Fruit fly (Drosophila melanogaster) S2 (cell line): ENCODE results near the gene CG13625.

Experiments
- CG8478 ChIP-seq: fragments of >200 bp; optimal IDR thresholded peaks from 2 replicates; lab custom pipeline; 2018
- CTCF ChIP-seq, 2 experiments: fragments of >200 bp; optimal IDR thresholded peaks; 2 replicates each; lab custom pipeline; 2018

CG13625 gene

DNA sequence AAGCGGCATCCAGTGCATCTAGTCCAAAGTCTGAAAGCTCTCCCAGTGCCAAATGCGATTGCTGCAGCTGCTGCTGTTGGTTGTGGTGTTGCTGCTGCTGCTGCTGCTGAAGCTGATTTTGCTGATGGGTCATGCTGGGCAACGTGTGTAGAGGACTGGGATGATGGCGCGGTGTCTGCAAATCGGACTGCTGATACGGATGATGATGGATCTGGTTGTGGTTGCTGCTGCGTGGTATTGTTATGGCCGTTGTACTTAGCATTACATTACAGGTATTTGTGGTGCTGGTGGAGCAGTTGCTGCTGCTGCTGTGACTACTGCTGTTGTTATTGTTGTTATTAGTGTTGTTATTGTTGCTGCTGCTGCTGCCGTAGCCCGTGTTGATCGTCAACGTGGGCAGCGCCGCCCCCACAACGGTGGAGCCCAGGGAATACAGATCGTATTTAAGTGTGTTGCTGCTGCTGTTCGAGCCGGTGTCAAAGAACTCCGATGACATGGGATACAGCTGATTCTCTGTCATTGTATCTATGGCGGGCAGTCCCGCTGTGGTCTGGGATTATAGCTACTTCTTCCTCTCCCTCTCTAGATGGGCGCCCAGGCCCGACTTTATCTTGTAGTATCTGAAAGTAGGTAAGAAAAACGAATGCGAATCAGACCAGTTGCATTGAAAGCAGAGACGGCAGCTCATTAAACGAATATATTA lies 22.5 kb downstream of the CG13625 start:
- TF ChIP-seq CG8478 (lab: Kevin White, UChicago) (no peak), CTCF (optimal IDR thresholded peaks at IDR 0.05; lab: Kevin White, UChicago) (no peak)

DNA sequence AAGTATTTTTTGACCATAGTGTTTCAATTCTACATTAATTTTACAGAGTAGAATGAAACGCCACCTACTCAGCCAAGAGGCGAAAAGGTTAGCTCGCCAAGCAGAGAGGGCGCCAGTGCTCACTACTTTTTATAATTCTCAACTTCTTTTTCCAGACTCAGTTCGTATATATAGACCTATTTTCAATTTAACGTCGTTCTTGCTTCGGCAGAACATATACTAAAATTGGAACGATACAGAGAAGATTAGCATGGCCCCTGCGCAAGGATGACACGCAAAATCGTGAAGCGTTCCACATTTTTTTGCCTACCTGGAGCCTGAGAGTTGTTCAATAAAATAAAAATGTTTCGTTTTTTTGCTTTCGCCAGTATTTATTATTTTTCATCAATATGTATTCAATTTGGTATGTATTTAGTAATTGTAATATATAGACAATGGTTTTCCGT lies 27.9 kb downstream of the CG13625 start:
- TF ChIP-seq CG8478 (lab: Kevin White, UChicago) = no peak
- peak; percentile 90 to 98 for TF ChIP-seq CTCF (optimal IDR thresholded peaks at IDR 0.05; lab: Kevin White, UChicago)

DNA sequence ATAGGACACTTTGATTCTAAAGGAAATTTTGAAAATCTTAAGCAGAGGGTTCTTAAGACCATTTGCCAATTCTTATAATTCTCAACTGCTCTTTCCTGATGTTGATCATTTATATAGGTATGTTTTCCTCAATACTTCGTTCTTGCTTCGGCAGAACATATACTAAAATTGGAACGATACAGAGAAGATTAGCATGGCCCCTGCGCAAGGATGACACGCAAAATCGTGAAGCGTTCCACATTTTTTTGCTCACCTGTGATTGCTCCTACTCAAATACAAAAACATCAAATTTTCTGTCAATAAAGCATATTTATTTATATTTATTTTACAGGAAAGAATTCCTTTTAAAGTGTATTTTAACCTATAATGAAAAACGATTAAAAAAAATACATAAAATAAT lies 28.4 kb downstream of the CG13625 start:
- no peak for TF ChIP-seq CTCF (optimal IDR thresholded peaks at IDR 0.05; lab: Kevin White, UChicago)
- TF ChIP-seq CG8478 (lab: Kevin White, UChicago) = no peak

DNA sequence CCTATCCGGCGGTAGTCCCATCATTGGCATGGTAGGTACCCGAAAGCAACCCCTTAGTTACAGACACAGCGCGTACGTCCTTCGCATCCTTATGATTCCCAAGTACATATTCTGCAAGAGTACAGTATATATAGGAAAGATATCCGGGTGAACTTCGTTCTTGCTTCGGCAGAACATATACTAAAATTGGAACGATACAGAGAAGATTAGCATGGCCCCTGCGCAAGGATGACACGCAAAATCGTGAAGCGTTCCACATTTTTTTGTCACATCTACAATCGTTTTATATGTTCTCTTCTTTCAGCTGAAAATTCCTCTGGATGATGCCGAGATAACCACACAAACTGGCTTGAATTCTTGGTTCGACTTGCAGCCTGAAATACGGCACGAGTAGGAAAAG lies 29.0 kb downstream of the CG13625 start:
- TF ChIP-seq CG8478 (lab: Kevin White, UChicago) = no peak

DNA sequence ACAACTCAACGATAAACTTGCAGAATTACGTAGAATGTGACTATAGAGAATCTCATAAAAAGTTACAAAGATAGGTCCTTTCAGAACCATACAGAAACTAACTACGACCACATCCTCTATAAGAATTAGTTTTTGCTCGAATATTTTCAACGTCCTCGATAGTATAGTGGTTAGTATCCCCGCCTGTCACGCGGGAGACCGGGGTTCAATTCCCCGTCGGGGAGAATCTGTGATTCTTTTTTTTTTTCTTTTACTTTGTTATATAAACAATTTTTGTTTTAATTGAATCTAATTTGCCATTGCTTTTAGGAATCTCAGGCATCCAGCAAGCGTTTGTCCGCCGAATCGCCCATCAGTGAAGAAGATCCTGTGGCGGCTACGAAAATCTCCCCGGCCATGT lies 29.8 kb downstream of the CG13625 start:
- TF ChIP-seq CTCF (optimal IDR thresholded peaks at IDR 0.05; lab: Kevin White, UChicago) = no peak
- no peak for TF ChIP-seq CG8478 (lab: Kevin White, UChicago)

DNA sequence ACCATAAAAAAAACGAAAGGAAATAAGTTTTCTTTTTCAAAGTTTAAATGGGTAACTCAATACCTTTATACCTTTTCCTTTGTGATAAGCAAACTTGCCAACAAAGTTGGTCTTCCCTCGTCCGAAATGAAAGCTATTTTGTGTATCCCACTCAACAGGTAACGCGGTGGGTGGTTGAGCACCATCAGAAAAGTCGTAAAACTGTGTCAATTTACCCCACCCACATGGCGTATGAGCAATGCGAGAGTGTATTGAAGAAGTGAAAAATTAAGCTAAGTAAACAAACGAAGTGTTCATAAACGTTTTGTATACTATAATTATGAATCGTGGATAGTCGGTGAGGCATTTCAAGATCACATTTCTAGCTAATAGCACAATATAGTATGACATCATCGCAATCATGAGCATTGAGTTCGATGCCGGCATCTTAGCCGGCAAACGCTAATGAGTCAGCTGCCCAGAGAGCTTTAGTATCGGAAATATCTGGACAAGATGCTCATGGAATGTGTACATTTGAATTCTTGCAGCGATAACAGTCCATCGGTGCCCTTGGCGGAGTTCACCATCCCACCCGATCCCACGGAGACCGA lies 34.1 kb downstream of the CG13625 start:
- TF ChIP-seq CG8478 (lab: Kevin White, UChicago) = no peak
- TF ChIP-seq CTCF (optimal IDR thresholded peaks at IDR 0.05; lab: Kevin White, UChicago) = no peak

DNA sequence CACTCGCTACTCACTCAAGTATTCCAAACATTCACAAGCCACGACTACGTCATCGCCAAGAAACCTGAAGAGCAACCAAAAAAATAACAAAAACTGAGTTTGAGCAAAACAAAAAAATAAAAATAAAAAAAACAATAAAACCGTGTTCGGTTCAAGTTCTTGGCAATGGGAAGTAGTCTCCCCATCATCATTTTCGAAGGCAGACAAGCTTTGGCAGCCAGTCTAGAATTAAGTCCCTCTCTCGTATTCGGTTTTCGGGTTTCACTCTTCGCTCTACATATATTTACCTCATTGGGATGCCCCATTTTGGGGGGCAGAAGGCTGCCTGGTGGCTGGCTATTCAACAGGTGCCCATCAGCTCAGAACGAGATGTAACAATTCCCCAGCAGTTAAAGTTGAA lies 35.1 kb downstream of the CG13625 start:
- TF ChIP-seq CG8478 (lab: Kevin White, UChicago) (no peak), CTCF (optimal IDR thresholded peaks at IDR 0.05; lab: Kevin White, UChicago) (no peak)

DNA sequence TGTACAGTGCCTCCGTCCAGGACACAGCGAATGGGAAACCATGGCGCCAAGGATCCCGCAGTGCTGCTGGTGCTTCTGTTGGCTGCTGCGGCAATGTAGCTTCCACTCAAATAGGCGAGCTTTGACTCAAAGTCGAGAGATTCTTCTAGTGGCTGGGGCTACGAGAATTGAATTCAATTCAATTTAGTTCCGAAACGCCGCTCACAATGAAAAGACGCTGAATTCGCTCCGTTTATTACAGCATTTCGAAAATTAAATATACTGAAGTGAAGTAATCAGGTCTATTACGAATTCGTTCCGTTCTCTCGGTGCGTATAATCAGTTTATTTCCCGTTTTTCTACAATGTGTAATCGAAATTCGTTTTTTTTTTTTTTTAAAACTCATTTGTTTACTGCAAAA lies 36.1 kb downstream of the CG13625 start:
- TF ChIP-seq CG8478 (lab: Kevin White, UChicago) = no peak
- no peak for TF ChIP-seq CTCF (optimal IDR thresholded peaks at IDR 0.05; lab: Kevin White, UChicago)

DNA sequence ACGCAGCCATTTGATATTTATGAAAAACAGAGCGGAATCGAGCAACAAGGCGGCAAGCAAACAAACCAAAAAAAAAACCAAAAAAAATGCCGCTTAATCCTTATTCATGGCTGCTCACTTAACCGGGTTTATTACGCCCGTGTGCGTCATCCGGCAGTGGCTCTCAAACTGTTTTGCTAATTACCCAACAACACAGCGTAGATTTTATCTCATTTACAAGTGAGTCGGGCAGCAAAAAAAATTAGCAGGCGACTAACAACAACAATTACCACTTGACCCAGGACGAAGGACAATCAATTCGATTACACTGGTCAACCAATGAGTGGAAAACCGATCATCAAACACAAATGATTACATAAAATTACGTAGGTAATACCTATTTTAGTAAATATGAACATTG lies 36.7 kb downstream of the CG13625 start:
- TF ChIP-seq CG8478 (lab: Kevin White, UChicago) = no peak
- TF ChIP-seq CTCF (optimal IDR thresholded peaks at IDR 0.05; lab: Kevin White, UChicago) = no peak

DNA sequence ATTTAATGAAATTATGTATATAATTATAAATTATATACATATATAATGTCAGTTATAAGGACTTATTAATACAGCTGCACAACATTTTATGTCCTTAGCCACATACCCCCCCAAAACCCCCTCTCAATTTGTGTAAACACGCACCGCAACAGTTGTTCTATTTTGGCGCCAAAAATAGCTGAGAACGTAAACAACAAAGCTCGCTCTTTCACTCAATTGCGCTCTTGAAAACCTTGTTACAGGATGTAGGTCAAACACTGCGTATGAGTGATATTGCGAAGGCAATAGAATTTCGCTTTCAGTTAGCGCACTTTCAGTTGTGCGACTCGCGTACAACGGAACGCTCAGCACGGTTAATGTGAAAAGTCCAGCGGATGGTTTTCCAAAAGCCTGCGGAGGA lies 40.6 kb downstream of the CG13625 start, which contains the start of gene Esyt2:
TSS of gene Esyt2 (plus strand) at position 332 of the 400 bp plus-strand sequence.
- TF ChIP-seq CG8478 (lab: Kevin White, UChicago) (no peak), CTCF (optimal IDR thresholded peaks at IDR 0.05; lab: Kevin White, UChicago) (no peak)

DNA sequence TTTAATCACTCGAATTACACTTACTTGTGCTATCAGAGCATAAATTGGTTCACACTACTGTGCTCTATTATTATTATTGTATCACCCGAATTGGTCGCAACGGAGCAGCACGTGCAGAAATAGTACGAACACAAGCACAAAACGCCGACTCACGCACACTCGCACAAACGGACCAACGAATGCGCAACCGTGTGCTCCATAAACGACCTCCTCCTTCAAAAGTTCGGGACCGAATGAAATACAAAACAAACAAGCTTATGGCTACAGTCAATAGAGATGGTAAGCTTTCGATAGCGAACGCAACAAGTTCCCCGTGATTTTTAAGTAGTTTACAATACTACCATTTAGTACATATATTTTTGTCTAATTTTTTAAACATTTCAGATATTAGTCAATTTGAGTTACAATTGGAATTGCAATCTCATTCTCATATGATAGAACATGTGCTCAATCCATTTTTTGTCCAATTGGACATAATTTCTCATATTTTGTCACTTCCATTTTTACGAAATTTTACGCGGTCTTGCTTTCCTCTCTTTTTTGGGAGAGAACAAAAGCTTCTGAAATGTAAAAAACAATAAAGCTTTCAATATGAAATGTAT lies 41.2 kb downstream of the CG13625 start, which contains the start of gene Cftr:
TSS of gene Cftr (minus strand) at position 239 of the 602 bp plus-strand sequence.
- TF ChIP-seq CTCF (optimal IDR thresholded peaks at IDR 0.05; lab: Kevin White, UChicago) = no peak
- TF ChIP-seq CG8478 (lab: Kevin White, UChicago) = no peak

DNA sequence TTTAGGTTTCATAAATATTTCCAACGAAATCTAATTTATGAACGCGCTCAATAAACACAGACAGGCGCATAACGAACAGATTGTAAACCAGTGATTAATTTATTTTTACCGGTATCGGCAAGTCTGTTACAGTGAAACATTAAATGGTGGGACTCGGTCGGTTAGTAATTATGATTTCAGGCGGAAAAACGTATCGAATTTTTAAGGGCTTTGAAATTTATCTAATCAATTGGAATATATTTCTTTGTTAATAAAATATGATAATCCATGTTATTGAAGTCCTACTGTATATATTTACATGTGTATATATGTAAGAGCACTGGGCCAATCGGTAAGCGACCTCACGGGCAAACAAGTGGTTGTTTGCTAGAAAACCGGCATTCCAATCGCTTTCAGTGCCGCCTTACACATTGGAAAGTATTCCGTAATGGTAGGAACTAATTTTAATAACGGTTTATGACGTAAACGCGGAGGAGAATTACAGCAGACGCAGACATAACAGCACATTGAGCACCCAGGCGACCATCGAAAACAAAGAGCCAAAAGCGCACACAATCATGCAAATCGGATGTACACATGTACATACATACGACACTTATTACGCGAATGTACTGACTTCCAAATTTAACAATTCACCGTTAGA lies 41.8 kb downstream of the CG13625 start:
- no peak for TF ChIP-seq CTCF (optimal IDR thresholded peaks at IDR 0.05; lab: Kevin White, UChicago)
